Fruit fly (Drosophila melanogaster): ENCODE results near the gene PVRAP.

DNA sequence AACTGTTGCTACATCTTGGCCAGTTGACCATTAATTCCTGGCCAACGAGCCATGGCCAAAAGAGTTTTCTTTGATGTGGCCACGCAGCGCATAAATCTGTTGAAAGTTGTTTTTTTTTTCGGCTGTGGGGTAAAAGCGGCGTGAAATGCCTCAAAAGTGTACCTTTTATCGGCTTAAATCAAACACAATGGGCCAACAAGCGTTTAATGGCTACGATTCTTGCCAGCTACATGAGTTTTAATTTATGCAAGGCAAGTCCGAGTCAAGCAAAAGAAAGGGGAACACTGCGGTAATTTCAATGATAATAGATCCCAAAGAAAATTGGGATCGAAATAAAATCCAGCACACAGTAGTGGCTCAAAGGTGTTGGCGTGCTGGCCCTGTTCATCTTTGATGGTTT, 26.8 kb upstream of the PVRAP start:
- no peak for TF ChIP-seq CG42726 (GFP tag; IDR thresholded peaks at IDR 0.05; ENCODE audit: partially characterized antibody)
- no peak for TF ChIP-seq CG11456 (GFP tag; IDR thresholded peaks at IDR 0.05)
- TF ChIP-seq CG5245 (GFP tag; optimal IDR thresholded peaks at IDR 0.05): no peak
- no peak for TF ChIP-seq CG6654 (GFP tag; optimal IDR thresholded peaks at IDR 0.05)
- no peak for TF ChIP-seq CG4424 (GFP tag; optimal IDR thresholded peaks at IDR 0.05)
- TF ChIP-seq CG8478 (optimal IDR thresholded peaks at IDR 0.05): no peak
- no peak for TF ChIP-seq cas (GFP tag; IDR thresholded peaks at IDR 0.05)
- TF ChIP-seq sisA (GFP tag; IDR thresholded peaks at IDR 0.05): no peak
- no peak for TF ChIP-seq CrebB (tag; optimal IDR thresholded peaks at IDR 0.05)
- no peak for TF ChIP-seq CG13296 (GFP tag; optimal IDR thresholded peaks at IDR 0.05)
- no peak for TF ChIP-seq CG2875 (GFP tag; optimal IDR thresholded peaks at IDR 0.05)

Data from whole organism, embryonic.